Fruit fly (Drosophila melanogaster): ENCODE measurements around the gene fz2.

DNA sequence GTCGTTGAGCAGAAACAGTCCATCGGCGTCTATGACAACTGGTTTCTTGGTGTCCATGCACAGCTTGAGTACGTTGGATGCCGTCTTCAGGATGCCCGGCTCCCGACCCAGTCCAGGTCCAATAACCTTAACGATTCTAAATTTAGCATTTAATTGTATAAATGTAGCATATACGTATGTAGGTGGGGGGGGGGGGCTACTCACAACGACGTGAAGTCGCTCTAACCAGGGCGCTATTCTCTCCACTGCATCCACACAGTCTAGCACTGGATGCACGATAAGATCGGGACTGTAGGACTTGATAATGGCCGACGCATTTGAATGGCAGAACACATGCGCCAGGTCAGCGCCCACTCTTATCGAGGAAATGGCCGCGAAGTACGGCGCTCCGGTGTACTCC is 138.1 kb downstream of the fz2 start:
- TF ChIP-seq fru (GFP tag; optimal IDR thresholded peaks at IDR 0.05) (no peak), h (GFP tag; optimal IDR thresholded peaks at IDR 0.05) (no peak), pan (optimal IDR thresholded peaks at IDR 0.05) (no peak), N (GFP tag; optimal IDR thresholded peaks at IDR 0.05) (no peak), usp (GFP tag; optimal IDR thresholded peaks at IDR 0.05) (no peak), Dfd (GFP tag; optimal IDR thresholded peaks at IDR 0.05) (peak; percentile 59), psq (GFP tag; optimal IDR thresholded peaks at IDR 0.05) (no peak), Dif (GFP tag; optimal IDR thresholded peaks at IDR 0.05; ENCODE audit: partially characterized antibody) (no peak), Abd-B (GFP tag; optimal IDR thresholded peaks at IDR 0.05) (no peak), CrebA (GFP tag; optimal IDR thresholded peaks at IDR 0.05; ENCODE audit: borderline replicate concordance) (no peak), OdsH (GFP tag; optimal IDR thresholded peaks at IDR 0.05) (no peak), Hr78 (GFP tag; optimal IDR thresholded peaks at IDR 0.05) (no peak)
